Worm (Caenorhabditis elegans): ENCODE data around the gene elpc-2.

DNA sequence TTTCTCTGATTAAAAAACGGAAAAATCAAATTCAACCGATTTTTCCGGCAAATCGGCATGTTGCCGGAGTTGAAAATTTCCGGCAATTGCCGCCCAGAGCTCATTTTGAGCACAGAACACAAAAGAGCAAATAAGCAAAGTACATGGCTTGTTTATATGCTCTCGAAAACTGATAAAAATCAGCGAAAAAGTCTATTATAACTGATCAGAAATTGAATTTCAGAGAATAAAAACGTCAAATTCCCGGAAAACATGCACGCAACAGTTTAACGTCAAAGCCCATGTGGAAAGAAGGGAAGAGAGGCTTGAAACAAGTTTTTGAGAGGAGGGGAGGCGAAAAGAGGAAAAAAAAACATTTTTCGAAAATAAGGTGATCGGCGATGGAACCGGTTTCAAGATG is 4.7 kb upstream of the elpc-2 start:
- TF ChIP-seq lin-39 (tag; optimal IDR thresholded peaks at IDR 0.05) (no peak), ceh-82 (tag; optimal IDR thresholded peaks at IDR 0.05) (no peak), gmeb-1 (tag; optimal IDR thresholded peaks at IDR 0.05) (no peak), nhr-12 (tag; optimal IDR thresholded peaks at IDR 0.05) (no peak), nhr-237 (tag; optimal IDR thresholded peaks at IDR 0.05) (no peak), ceh-16 (tag; optimal IDR thresholded peaks at IDR 0.05) (no peak), R02D3.7 (tag; optimal IDR thresholded peaks at IDR 0.05) (no peak), blmp-1 (tag; optimal IDR thresholded peaks at IDR 0.05; ENCODE audit: insufficient read depth) (no peak), nhr-11 (tag; optimal IDR thresholded peaks at IDR 0.05) (no peak)
